4 worm cellular contexts compared by ENCODE assay signal in genomic region chrV:619054-619453, ce11.
TF ChIP-seq lines count a peak whose summit lies in the region.

F48G7.4 (plus strand) TSS chrV:619453.

TF ChIP-seq in whole organism, L1 larva, 84 proteins besides CTCF, POLR2A, EP300 and RAD21 (continued from another document and continues in another):
- TF ChIP-seq ceh-8 (GFP tag; optimal IDR thresholded peaks at IDR 0.05; lab: Kevin White, UChicago) (no peak), nhr-85 (tag; lab: Kevin White, UChicago) (peak; percentile 95), lir-3 (tag; optimal IDR thresholded peaks at IDR 0.05; lab: Kevin White, UChicago; ENCODE audit: poor library complexity) (peak; percentile 62), efl-3 (GFP tag; optimal IDR thresholded peaks at IDR 0.05; lab: Kevin White, UChicago) (no peak), ets-5 (GFP tag; IDR thresholded peaks at IDR 0.05; lab: Robert Waterston, UW) (no peak), ceh-88 (GFP tag; IDR thresholded peaks at IDR 0.05; lab: Robert Waterston, UW) (no peak), hlh-17 (GFP tag; optimal IDR thresholded peaks at IDR 0.05; lab: Kevin White, UChicago; ENCODE audit: borderline replicate concordance) (no peak), pax-3 (tag; optimal IDR thresholded peaks at IDR 0.05; lab: Kevin White, UChicago) (peak; percentile 3), nhr-90 (tag; optimal IDR thresholded peaks at IDR 0.05; lab: Kevin White, UChicago; ENCODE audit: poor library complexity) (no peak), aha-1 (tag; optimal IDR thresholded peaks at IDR 0.05; lab: Kevin White, UChicago) (no peak), ces-1 (GFP tag; optimal IDR thresholded peaks at IDR 0.05; lab: Kevin White, UChicago) (no peak), ztf-4 (tag; optimal IDR thresholded peaks at IDR 0.05; lab: Kevin White, UChicago) (peak; percentile 73), sptf-1 (tag; optimal IDR thresholded peaks at IDR 0.05; lab: Kevin White, UChicago) (no peak), nhr-20 (tag; optimal IDR thresholded peaks at IDR 0.05; lab: Kevin White, UChicago) (peak; percentile 91), fkh-10 (GFP tag; optimal IDR thresholded peaks at IDR 0.05; lab: Kevin White, UChicago) (peak; percentile 38), irx-1 (tag; optimal IDR thresholded peaks at IDR 0.05; lab: Kevin White, UChicago) (peak; percentile 47), mdl-1 (tag; optimal IDR thresholded peaks at IDR 0.05; lab: Kevin White, UChicago) (peak in 1 of 2 experiments; percentile 11), unc-30 (tag; optimal IDR thresholded peaks at IDR 0.05; lab: Kevin White, UChicago) (no peak), nhr-19 (GFP tag; conservative IDR thresholded peaks at IDR 0.05; lab: Robert Waterston, UW) (peak; percentile 60), mep-1 (tag; optimal IDR thresholded peaks at IDR 0.05; lab: Kevin White, UChicago) (peak; percentile 25), zag-1 (tag; optimal IDR thresholded peaks at IDR 0.05; lab: Kevin White, UChicago) (peak; percentile 26), alr-1 (tag; optimal IDR thresholded peaks at IDR 0.05; lab: Kevin White, UChicago; ENCODE audit: borderline replicate concordance) (no peak), xbp-1 (tag; optimal IDR thresholded peaks at IDR 0.05; lab: Kevin White, UChicago) (peak; percentile 64), nhr-84 (tag; optimal IDR thresholded peaks at IDR 0.05; lab: Kevin White, UChicago) (no peak), C34B4.2 (tag; optimal IDR thresholded peaks at IDR 0.05; lab: Kevin White, UChicago) (no peak), nhr-47 (tag; optimal IDR thresholded peaks at IDR 0.05; lab: Kevin White, UChicago) (peak; percentile 86), zip-4 (GFP tag; optimal IDR thresholded peaks at IDR 0.05; lab: Kevin White, UChicago) (no peak), ceh-63 (GFP tag; optimal IDR thresholded peaks at IDR 0.05; lab: Kevin White, UChicago) (no peak), tbx-2 (tag; optimal IDR thresholded peaks at IDR 0.05; lab: Kevin White, UChicago) (peak; percentile 86), snu-23 (GFP tag; optimal IDR thresholded peaks at IDR 0.05; lab: Kevin White, UChicago) (peak; percentile 86), ama-1 (optimal IDR thresholded peaks at IDR 0.05; lab: Kevin White, UChicago) (no peak), unc-98 (GFP tag; IDR thresholded peaks at IDR 0.05; lab: Robert Waterston, UW) (no peak), jun-1 (tag; optimal IDR thresholded peaks at IDR 0.05; lab: Kevin White, UChicago) (peak; percentile 64)

TF ChIP-seq in whole organism, L2 larva, 48 proteins besides CTCF, POLR2A, EP300 and RAD21 (continued from another document):
- TF ChIP-seq lin-11 (tag; optimal IDR thresholded peaks at IDR 0.05; lab: Kevin White, UChicago), result no peak
- peak; percentile 44 for TF ChIP-seq lin-13 (GFP tag; optimal IDR thresholded peaks at IDR 0.05; lab: Kevin White, UChicago)
- TF ChIP-seq nhr-25 (tag; optimal IDR thresholded peaks at IDR 0.05; lab: Kevin White, UChicago), result peak; percentile 51
- peak; percentile 74 for TF ChIP-seq F13H6.1 (tag; optimal IDR thresholded peaks at IDR 0.05; lab: Kevin White, UChicago)
- TF ChIP-seq elt-1 (tag; optimal IDR thresholded peaks at IDR 0.05; lab: Kevin White, UChicago), result no peak
- no peak for TF ChIP-seq skn-1 (tag; optimal IDR thresholded peaks at IDR 0.05; lab: Kevin White, UChicago)
- peak; percentile 25 for TF ChIP-seq ztf-4 (tag; optimal IDR thresholded peaks at IDR 0.05; lab: Kevin White, UChicago)
- TF ChIP-seq Y55F3AM.14 (GFP tag; optimal IDR thresholded peaks at IDR 0.05; lab: Kevin White, UChicago), result peak; percentile 68
- TF ChIP-seq fos-1 (tag; optimal IDR thresholded peaks at IDR 0.05; lab: Kevin White, UChicago), result peak; percentile 79
- TF ChIP-seq sem-4 (tag; optimal IDR thresholded peaks at IDR 0.05; lab: Kevin White, UChicago), result peak; percentile 51
- TF ChIP-seq ztf-11 (tag; optimal IDR thresholded peaks at IDR 0.05; lab: Kevin White, UChicago), result no peak
- TF ChIP-seq mbf-1 (tag; optimal IDR thresholded peaks at IDR 0.05; lab: Kevin White, UChicago), result no peak
- peak; percentile 32 for TF ChIP-seq snpc-4 (tag; optimal IDR thresholded peaks at IDR 0.05; lab: Kevin White, UChicago)
- peak; percentile 88 for TF ChIP-seq C34F6.9 (tag; optimal IDR thresholded peaks at IDR 0.05; lab: Kevin White, UChicago)
- no peak for TF ChIP-seq elt-3 (tag; optimal IDR thresholded peaks at IDR 0.05; lab: Kevin White, UChicago)
- TF ChIP-seq nhr-6 (tag; optimal IDR thresholded peaks at IDR 0.05; lab: Kevin White, UChicago), result peak; percentile 87
- TF ChIP-seq zag-1 (tag; optimal IDR thresholded peaks at IDR 0.05; lab: Kevin White, UChicago), result peak; percentile 84
- TF ChIP-seq nhr-10 (tag; optimal IDR thresholded peaks at IDR 0.05; lab: Kevin White, UChicago), result no peak
- peak; percentile 1 for TF ChIP-seq sma-3 (GFP tag; optimal IDR thresholded peaks at IDR 0.05; lab: Kevin White, UChicago)
- peak; percentile 67 for TF ChIP-seq nhr-129 (tag; optimal IDR thresholded peaks at IDR 0.05; lab: Kevin White, UChicago)
- no peak for TF ChIP-seq alr-1 (tag; optimal IDR thresholded peaks at IDR 0.05; lab: Kevin White, UChicago)
- peak; percentile 67 for TF ChIP-seq crh-2 (tag; optimal IDR thresholded peaks at IDR 0.05; lab: Kevin White, UChicago)
- peak; percentile 82 for TF ChIP-seq egl-27 (tag; optimal IDR thresholded peaks at IDR 0.05; lab: Kevin White, UChicago)
- peak; percentile 8 for TF ChIP-seq mab-5 (tag; optimal IDR thresholded peaks at IDR 0.05; lab: Kevin White, UChicago)
- peak; percentile 53 for TF ChIP-seq nhr-21 (tag; optimal IDR thresholded peaks at IDR 0.05; lab: Kevin White, UChicago)
- no peak for TF ChIP-seq dmd-4 (tag; optimal IDR thresholded peaks at IDR 0.05; lab: Kevin White, UChicago)
- TF ChIP-seq ceh-82 (tag; optimal IDR thresholded peaks at IDR 0.05; lab: Kevin White, UChicago), result no peak
- peak; percentile 91 for TF ChIP-seq sma-9 (GFP tag; optimal IDR thresholded peaks at IDR 0.05; lab: Kevin White, UChicago)
- TF ChIP-seq sma-9 (tag; optimal IDR thresholded peaks at IDR 0.05; lab: Kevin White, UChicago), result no peak

TF ChIP-seq in whole organism, L3 larva, 47 proteins besides CTCF, POLR2A, EP300 and RAD21 (continued from another document):
- TF ChIP-seq sea-2 (GFP tag; optimal IDR thresholded peaks at IDR 0.05; lab: Kevin White, UChicago) (no peak), mml-1 (tag; optimal IDR thresholded peaks at IDR 0.05; lab: Kevin White, UChicago) (no peak), skn-1 (tag; optimal IDR thresholded peaks at IDR 0.05; lab: Kevin White, UChicago) (no peak), nhr-76 (tag; optimal IDR thresholded peaks at IDR 0.05; lab: Kevin White, UChicago) (no peak), ztf-4 (tag; optimal IDR thresholded peaks at IDR 0.05; lab: Kevin White, UChicago) (no peak), nhr-12 (tag; optimal IDR thresholded peaks at IDR 0.05; lab: Kevin White, UChicago) (no peak), tbx-2 (tag; optimal IDR thresholded peaks at IDR 0.05; lab: Kevin White, UChicago) (peak; percentile 57), snpc-4 (tag; optimal IDR thresholded peaks at IDR 0.05; lab: Kevin White, UChicago) (peak; percentile 85), ceh-82 (tag; optimal IDR thresholded peaks at IDR 0.05; lab: Kevin White, UChicago) (no peak), elt-3 (tag; optimal IDR thresholded peaks at IDR 0.05; lab: Kevin White, UChicago) (no peak), nhr-23 (tag; optimal IDR thresholded peaks at IDR 0.05; lab: Kevin White, UChicago) (peak; percentile 73), nhr-237 (tag; optimal IDR thresholded peaks at IDR 0.05; lab: Kevin White, UChicago) (no peak), jun-1 (tag; optimal IDR thresholded peaks at IDR 0.05; lab: Kevin White, UChicago) (peak; percentile 83), ZK546.5 (tag; optimal IDR thresholded peaks at IDR 0.05; lab: Kevin White, UChicago) (no peak), nhr-67 (tag; optimal IDR thresholded peaks at IDR 0.05; lab: Kevin White, UChicago) (no peak), egl-5 (tag; optimal IDR thresholded peaks at IDR 0.05; lab: Kevin White, UChicago) (no peak), pha-4 (tag; optimal IDR thresholded peaks at IDR 0.05; lab: Kevin White, UChicago) (no peak), unc-62 (GFP tag; optimal IDR thresholded peaks at IDR 0.05; lab: Kevin White, UChicago) (peak; percentile 94), hmg-11 (tag; optimal IDR thresholded peaks at IDR 0.05; lab: Kevin White, UChicago) (peak; percentile 84), lin-39 (tag; optimal IDR thresholded peaks at IDR 0.05; lab: Kevin White, UChicago) (peak; percentile 23), eor-1 (tag; optimal IDR thresholded peaks at IDR 0.05; lab: Kevin White, UChicago) (no peak), aly-2 (tag; optimal IDR thresholded peaks at IDR 0.05; lab: Kevin White, UChicago) (no peak), fos-1 (tag; optimal IDR thresholded peaks at IDR 0.05; lab: Kevin White, UChicago) (no peak), daf-12 (tag; optimal IDR thresholded peaks at IDR 0.05; lab: Kevin White, UChicago) (no peak), ceh-16 (tag; optimal IDR thresholded peaks at IDR 0.05; lab: Kevin White, UChicago) (no peak), R02D3.7 (tag; optimal IDR thresholded peaks at IDR 0.05; lab: Kevin White, UChicago) (peak; percentile 8), ztf-11 (tag; optimal IDR thresholded peaks at IDR 0.05; lab: Kevin White, UChicago) (no peak), elt-2 (tag; optimal IDR thresholded peaks at IDR 0.05; lab: Kevin White, UChicago) (no peak), nhr-25 (tag; optimal IDR thresholded peaks at IDR 0.05; lab: Kevin White, UChicago) (peak; percentile 4), nhr-77 (tag; optimal IDR thresholded peaks at IDR 0.05; lab: Kevin White, UChicago) (no peak), nfya-1 (tag; optimal IDR thresholded peaks at IDR 0.05; lab: Kevin White, UChicago; ENCODE audit: insufficient read depth) (peak; percentile 70), unc-39 (tag; optimal IDR thresholded peaks at IDR 0.05; lab: Kevin White, UChicago) (no peak), pqm-1 (tag; optimal IDR thresholded peaks at IDR 0.05; lab: Kevin White, UChicago) (peak; percentile 44), lsy-12 (tag; optimal IDR thresholded peaks at IDR 0.05; lab: Kevin White, UChicago) (no peak), fkh-10 (GFP tag; optimal IDR thresholded peaks at IDR 0.05; lab: Kevin White, UChicago) (no peak)
TF ChIP-seq in whole organism, L3 larva: peak in this region for 17.

TF ChIP-seq in whole organism, L4 larva, 104 proteins besides CTCF, POLR2A, EP300 and RAD21 (continued from another document):
- TF ChIP-seq ceh-20 (GFP tag; IDR thresholded peaks at IDR 0.05; lab: Robert Waterston, UW) (peak; percentile 60; the same call in 1 of the 2 replicates), ztf-11 (tag; optimal IDR thresholded peaks at IDR 0.05; lab: Kevin White, UChicago) (no peak), lin-39 (tag; optimal IDR thresholded peaks at IDR 0.05; lab: Kevin White, UChicago) (no peak), hlh-11 (tag; optimal IDR thresholded peaks at IDR 0.05; lab: Kevin White, UChicago) (peak; percentile 71), hif-1 (tag; optimal IDR thresholded peaks at IDR 0.05; lab: Kevin White, UChicago) (peak in 1 of 2 experiments; percentile 26), hlh-30 (tag; optimal IDR thresholded peaks at IDR 0.05; lab: Kevin White, UChicago; ENCODE audit: insufficient read depth) (peak; percentile 79), nhr-10 (tag; optimal IDR thresholded peaks at IDR 0.05; lab: Kevin White, UChicago) (no peak), nhr-25 (tag; optimal IDR thresholded peaks at IDR 0.05; lab: Kevin White, UChicago; ENCODE audit: borderline replicate concordance, insufficient read depth) (no peak), nhr-6 (tag; optimal IDR thresholded peaks at IDR 0.05; lab: Kevin White, UChicago) (peak; percentile 30), lin-38 (GFP tag; IDR thresholded peaks at IDR 0.05; lab: Robert Waterston, UW) (no peak), mdl-1 (tag; optimal IDR thresholded peaks at IDR 0.05; lab: Kevin White, UChicago) (peak in 1 of 2 experiments; percentile 60), unc-62 (GFP tag; optimal IDR thresholded peaks at IDR 0.05 in 1 of 2; lab: Kevin White, UChicago) (peak in 1 of 2 experiments; percentile 99), unc-62 (tag; optimal IDR thresholded peaks at IDR 0.05; lab: Kevin White, UChicago) (no peak), unc-130 (GFP tag; optimal IDR thresholded peaks at IDR 0.05; lab: Kevin White, UChicago) (no peak), tag-97 (GFP tag; IDR thresholded peaks at IDR 0.05; lab: Robert Waterston, UW) (0 out of 2 replicates have a peak, but pooled peaks have one; percentile 33), cey-2 (tag; optimal IDR thresholded peaks at IDR 0.05; lab: Kevin White, UChicago; ENCODE audit: borderline replicate concordance, insufficient read depth) (no peak), mes-2 (tag; optimal IDR thresholded peaks at IDR 0.05; lab: Kevin White, UChicago; ENCODE audit: poor library complexity, severe bottlenecking) (peak; percentile 56), mep-1 (tag; optimal IDR thresholded peaks at IDR 0.05; lab: Kevin White, UChicago) (peak; percentile 73), dmd-6 (GFP tag; IDR thresholded peaks at IDR 0.05; lab: Robert Waterston, UW) (peak; percentile 75), nhr-48 (tag; optimal IDR thresholded peaks at IDR 0.05; lab: Kevin White, UChicago) (peak; percentile 24), egl-43 (GFP tag; IDR thresholded peaks at IDR 0.05; lab: Robert Waterston, UW) (no peak), nhr-28 (tag; optimal IDR thresholded peaks at IDR 0.05; lab: Kevin White, UChicago) (peak; percentile 74), fkh-10 (GFP tag; optimal IDR thresholded peaks at IDR 0.05; lab: Kevin White, UChicago) (peak; percentile 65), lsy-2 (tag; optimal IDR thresholded peaks at IDR 0.05; lab: Kevin White, UChicago) (peak; percentile 40 to 76)
